Worm (Caenorhabditis elegans) whole organism, dauer: ENCODE results near the gene F46H5.7.

ENCODE experiments used
- unc-62 ChIP-seq: sonication (generic microtip); optimal IDR thresholded peaks from 2 replicates; lab custom pipeline; 2017; ENCODE audit warnings: missing biosample characterization, missing genetic modification reagents, missing genetic modification characterization

F46H5.7 gene

ce11 chrX:7242878-7243277, at the start of gene F46H5.7:
Gene F46H5.7 (minus strand): TSS chrX:7242983.
- no peak for TF ChIP-seq unc-62 (GFP tag; lab: Kevin White, UChicago)

- TF ChIP-seq unc-62 (GFP tag; lab: Kevin White, UChicago) = no peak
Observed at ce11 chrX:7291810-7292209, 49.0 kb upstream of the F46H5.7 start, which contains the start of gene lron-7. Gene lron-7 (plus strand): TSS chrX:7292132.

ce11 chrX:7290859-7291628, 48.3 kb upstream of the F46H5.7 start:
- TF ChIP-seq unc-62 (GFP tag; lab: Kevin White, UChicago) = no peak

- no peak for TF ChIP-seq unc-62 (GFP tag; lab: Kevin White, UChicago)
Observed at ce11 chrX:7289565-7289964, 46.8 kb upstream of the F46H5.7 start.

- no peak for TF ChIP-seq unc-62 (GFP tag; lab: Kevin White, UChicago)
Observed at ce11 chrX:7284724-7285184, 42.0 kb upstream of the F46H5.7 start.

- TF ChIP-seq unc-62 (GFP tag; lab: Kevin White, UChicago) = no peak
Observed at ce11 chrX:7283136-7283535, 40.4 kb upstream of the F46H5.7 start.

ce11 chrX:7281347-7281746, 38.6 kb upstream of the F46H5.7 start:
- TF ChIP-seq unc-62 (GFP tag; lab: Kevin White, UChicago) = no peak

- TF ChIP-seq unc-62 (GFP tag; lab: Kevin White, UChicago) = no peak
Observed at ce11 chrX:7279671-7280389, 37.0 kb upstream of the F46H5.7 start, which contains the start of gene unc-10. Gene unc-10 (minus strand): TSS chrX:7280322.

ce11 chrX:7278095-7278494, 35.3 kb upstream of the F46H5.7 start:
- no peak for TF ChIP-seq unc-62 (GFP tag; lab: Kevin White, UChicago)

- TF ChIP-seq unc-62 (GFP tag; lab: Kevin White, UChicago) = no peak
Observed at ce11 chrX:7271968-7272367, 29.2 kb upstream of the F46H5.7 start, which contains the start of gene F46H5.11. Gene F46H5.11 (minus strand): TSS chrX:7272068.

- no peak for TF ChIP-seq unc-62 (GFP tag; lab: Kevin White, UChicago)
Observed at ce11 chrX:7269379-7269778, 26.6 kb upstream of the F46H5.7 start, which contains the start of gene grd-7. Gene grd-7 (minus strand): TSS chrX:7269479.

ce11 chrX:7268965-7269364, 26.2 kb upstream of the F46H5.7 start:
- TF ChIP-seq unc-62 (GFP tag; lab: Kevin White, UChicago) = no peak

ce11 chrX:7265348-7265747, 22.6 kb upstream of the F46H5.7 start, which contains the start of gene F46H5.2:
Gene F46H5.2 (plus strand): TSS chrX:7265648.
- no peak for TF ChIP-seq unc-62 (GFP tag; lab: Kevin White, UChicago)

ce11 chrX:7264591-7265306, 22.0 kb upstream of the F46H5.7 start:
- no peak for TF ChIP-seq unc-62 (GFP tag; lab: Kevin White, UChicago)

- TF ChIP-seq unc-62 (GFP tag; lab: Kevin White, UChicago) = no peak
Observed at ce11 chrX:7260327-7261019, 17.7 kb upstream of the F46H5.7 start, which contains the start of gene lact-1. Gene lact-1 (minus strand): TSS chrX:7260377.
